Worm (Caenorhabditis elegans) whole organism, L3 larva: ENCODE measurements around the gene F49E11.7.

Experiments used
- ZK546.5 ChIP-seq: sonication (generic microtip); optimal IDR thresholded peaks from 2 replicates; lab custom pipeline; 2017; ENCODE audit warnings: missing biosample characterization, missing genetic modification characterization
- aly-2 ChIP-seq: fragments of 150-350 bp; optimal IDR thresholded peaks from 2 replicates; lab custom pipeline; 2014; ENCODE audit warnings: missing biosample characterization, missing genetic modification characterization
- ama-1 ChIP-seq: fragments of 150-350 bp; optimal IDR thresholded peaks from 2 replicates; lab custom pipeline; 2018
- ceh-16 ChIP-seq: sonication (generic microtip); optimal IDR thresholded peaks from 2 replicates; lab custom pipeline; 2017; ENCODE audit warnings: missing biosample characterization, missing genetic modification characterization
- ceh-28 ChIP-seq: fragments of 150-350 bp; optimal IDR thresholded peaks from 2 replicates; lab custom pipeline; 2014; ENCODE audit warnings: missing biosample characterization, missing genetic modification reagents, missing genetic modification characterization
- ceh-82 ChIP-seq: fragments of 150-350 bp; optimal IDR thresholded peaks from 2 replicates; lab custom pipeline; 2014; ENCODE audit warnings: missing biosample characterization, missing genetic modification characterization
- ceh-9 ChIP-seq: sonication (generic microtip); optimal IDR thresholded peaks from 2 replicates; lab custom pipeline; 2018; ENCODE audit warnings: missing biosample characterization, missing genetic modification characterization
- daf-12 ChIP-seq: fragments of 150-350 bp; optimal IDR thresholded peaks from 2 replicates; lab custom pipeline; 2014; ENCODE audit warnings: missing biosample characterization, missing genetic modification reagents, missing genetic modification characterization
- elt-1 ChIP-seq: fragments of 150-350 bp; optimal IDR thresholded peaks from 2 replicates; lab custom pipeline; 2014; ENCODE audit warnings: missing biosample characterization, missing genetic modification characterization
- elt-2 ChIP-seq: sonication (generic microtip); optimal IDR thresholded peaks from 2 replicates; lab custom pipeline; 2016; ENCODE audit warnings: missing genetic modification reagents, mild to moderate bottlenecking, missing genetic modification characterization, missing compliant biosample characterization
- elt-3 ChIP-seq, 3 experiments: fragments of 150-350 bp in 1 of 3; sonication (generic microtip) in 2 of 3; optimal IDR thresholded peaks; 2 replicates in 2 of 3; 4 replicates in 1 of 3; lab custom pipeline; 2014 to 2017; ENCODE audit warnings: missing biosample characterization in 3 of 3, missing genetic modification characterization in 3 of 3
- fkh-10 ChIP-seq: sonication (generic microtip); optimal IDR thresholded peaks from 2 replicates; lab custom pipeline; 2017; ENCODE audit warnings: missing biosample characterization, missing genetic modification reagents, missing genetic modification characterization
- fkh-2 ChIP-seq: fragments of 150-350 bp; optimal IDR thresholded peaks from 2 replicates; lab custom pipeline; 2014; ENCODE audit warnings: missing biosample characterization, missing genetic modification reagents, missing genetic modification characterization
- fos-1 ChIP-seq: fragments of 150-350 bp; optimal IDR thresholded peaks from 2 replicates; lab custom pipeline; 2014; ENCODE audit warnings: missing biosample characterization, missing genetic modification characterization
- jun-1 ChIP-seq: fragments of 150-350 bp; optimal IDR thresholded peaks from 2 replicates; lab custom pipeline; 2014; ENCODE audit warnings: missing biosample characterization, missing genetic modification reagents, missing genetic modification characterization
- lin-15B ChIP-seq: fragments of 150-350 bp; optimal IDR thresholded peaks from 2 replicates; lab custom pipeline; 2014; ENCODE audit warnings: missing biosample characterization, missing genetic modification characterization
- lin-39 ChIP-seq: fragments of 150-350 bp; optimal IDR thresholded peaks from 2 replicates; lab custom pipeline; 2018; ENCODE audit warnings: missing biosample characterization, missing genetic modification reagents, missing genetic modification characterization
- mdl-1 ChIP-seq: fragments of 150-350 bp; optimal IDR thresholded peaks from 2 replicates; lab custom pipeline; 2014; ENCODE audit warnings: missing biosample characterization, missing genetic modification characterization
- mml-1 ChIP-seq: fragments of 150-350 bp; sonication (generic microtip); optimal IDR thresholded peaks from 3 replicates; lab custom pipeline; 2014; ENCODE audit warnings: missing biosample characterization, missing genetic modification characterization
- nfya-1 ChIP-seq: sonication (generic microtip); optimal IDR thresholded peaks from 2 replicates; lab custom pipeline; 2017; ENCODE audit warnings: missing genetic modification characterization, mild to moderate bottlenecking, missing compliant biosample characterization, antibody characterized with exemption, moderate library complexity; ENCODE audit not compliant: insufficient read depth
- nhr-12 ChIP-seq: fragments of 150-350 bp; optimal IDR thresholded peaks from 2 replicates; lab custom pipeline; 2014; ENCODE audit warnings: missing biosample characterization, missing genetic modification characterization
- nhr-23 ChIP-seq: fragments of 150-350 bp; optimal IDR thresholded peaks from 2 replicates; lab custom pipeline; 2014; ENCODE audit warnings: missing biosample characterization, missing genetic modification reagents, missing genetic modification characterization
- nhr-237 ChIP-seq: fragments of 150-350 bp; optimal IDR thresholded peaks from 2 replicates; lab custom pipeline; 2014; ENCODE audit warnings: missing biosample characterization, missing genetic modification characterization
- nhr-25 ChIP-seq: sonication (generic microtip); optimal IDR thresholded peaks from 2 replicates; lab custom pipeline; 2017; ENCODE audit warnings: missing biosample characterization, missing genetic modification characterization
- nhr-67 ChIP-seq: fragments of 150-350 bp; optimal IDR thresholded peaks from 2 replicates; lab custom pipeline; 2014; ENCODE audit warnings: missing biosample characterization, missing genetic modification characterization
- nhr-76 ChIP-seq: fragments of 150-350 bp; sonication (generic microtip); optimal IDR thresholded peaks from 5 replicates; lab custom pipeline; 2014; ENCODE audit warnings: missing biosample characterization, missing genetic modification characterization
- nhr-77 ChIP-seq: fragments of 150-350 bp; optimal IDR thresholded peaks from 2 replicates; lab custom pipeline; 2014; ENCODE audit warnings: missing biosample characterization, missing genetic modification characterization
- pha-4 ChIP-seq: fragments of 150-350 bp; optimal IDR thresholded peaks from 2 replicates; lab custom pipeline; 2014; ENCODE audit warnings: missing biosample characterization, missing genetic modification reagents, missing genetic modification characterization
- pqm-1 ChIP-seq: fragments of 150-350 bp; optimal IDR thresholded peaks from 2 replicates; lab custom pipeline; 2017; ENCODE audit warnings: missing biosample characterization, missing genetic modification characterization, inconsistent platforms
- sea-2 ChIP-seq: fragments of 150-350 bp; sonication (generic microtip); optimal IDR thresholded peaks from 4 replicates; lab custom pipeline; 2014; ENCODE audit warnings: missing biosample characterization, missing genetic modification reagents, missing genetic modification characterization
- skn-1 ChIP-seq: fragments of 150-350 bp; optimal IDR thresholded peaks from 2 replicates; lab custom pipeline; 2014; ENCODE audit warnings: missing biosample characterization, missing genetic modification characterization
- tbx-2 ChIP-seq: sonication (generic microtip); optimal IDR thresholded peaks from 2 replicates; lab custom pipeline; 2016; ENCODE audit warnings: mild to moderate bottlenecking, missing genetic modification characterization, missing compliant biosample characterization
- unc-62 ChIP-seq: fragments of 150-350 bp; sonication (generic microtip); optimal IDR thresholded peaks from 4 replicates; lab custom pipeline; 2014; ENCODE audit warnings: missing biosample characterization, missing genetic modification reagents, missing genetic modification characterization
- zag-1 ChIP-seq: fragments of 150-350 bp; optimal IDR thresholded peaks from 2 replicates; lab custom pipeline; 2014; ENCODE audit warnings: missing biosample characterization, missing genetic modification characterization
- ztf-11 ChIP-seq: fragments of 150-350 bp; optimal IDR thresholded peaks from 2 replicates; lab custom pipeline; 2014; ENCODE audit warnings: missing biosample characterization, missing genetic modification characterization
- ztf-4 ChIP-seq: fragments of 150-350 bp; optimal IDR thresholded peaks from 2 replicates; lab custom pipeline; 2014; ENCODE audit warnings: missing biosample characterization, missing genetic modification characterization

F49E11.7 gene

DNA sequence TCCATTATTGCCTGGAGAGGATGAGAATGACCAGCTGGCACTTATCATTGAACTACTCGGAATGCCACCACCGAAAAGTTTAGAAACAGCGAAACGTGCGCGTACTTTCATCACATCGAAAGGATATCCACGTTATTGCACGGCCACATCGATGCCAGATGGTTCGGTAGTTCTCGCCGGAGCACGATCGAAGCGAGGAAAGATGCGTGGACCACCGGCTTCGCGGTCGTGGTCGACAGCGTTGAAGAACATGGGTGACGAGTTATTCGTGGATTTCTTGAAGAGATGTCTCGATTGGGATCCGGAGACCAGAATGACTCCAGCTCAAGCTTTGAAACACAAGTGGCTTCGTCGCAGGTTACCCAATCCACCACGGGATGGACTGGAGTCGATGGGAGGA, 19.2 kb upstream of the F49E11.7 start:
- TF ChIP-seq nhr-25 = no peak
- no peak for TF ChIP-seq skn-1 (tag; lab: Kevin White, UChicago)
- TF ChIP-seq nhr-76 (tag; lab: Kevin White, UChicago) = no peak
- TF ChIP-seq ztf-11 (tag; lab: Kevin White, UChicago) = no peak
- no peak for TF ChIP-seq unc-62
- TF ChIP-seq nhr-12 (tag; lab: Kevin White, UChicago) = no peak
- TF ChIP-seq nhr-23 (tag; lab: Kevin White, UChicago) = no peak
- no peak for TF ChIP-seq lin-15B (tag; lab: Kevin White, UChicago)
- TF ChIP-seq elt-2 (tag; lab: Kevin White, UChicago) = no peak
- no peak for TF ChIP-seq nhr-77 (tag; lab: Kevin White, UChicago)
- no peak for TF ChIP-seq mdl-1 (tag; lab: Kevin White, UChicago)
- no peak for TF ChIP-seq ceh-16
- TF ChIP-seq ceh-9 (tag; lab: Kevin White, UChicago) = no peak
- no peak for TF ChIP-seq nhr-67 (tag; lab: Kevin White, UChicago)
- no peak for TF ChIP-seq zag-1 (tag; lab: Kevin White, UChicago)
- TF ChIP-seq ZK546.5 (tag; lab: Kevin White, UChicago) = no peak
- no peak for TF ChIP-seq aly-2 (tag; lab: Kevin White, UChicago)
- TF ChIP-seq lin-39 (tag; lab: Kevin White, UChicago) = no peak
- TF ChIP-seq fkh-2 = no peak

- peak; percentile 25 for TF ChIP-seq ama-1 (lab: Kevin White, UChicago)
- TF ChIP-seq nfya-1 (tag; lab: Kevin White, UChicago) = no peak
- TF ChIP-seq ceh-28 (tag; lab: Kevin White, UChicago) = no peak
- TF ChIP-seq pha-4 (tag; lab: Kevin White, UChicago) = no peak
- TF ChIP-seq, all 47 proteins: peak for 1
Observed at ce11 chrIV:13035302-13035701, 17.4 kb upstream of the F49E11.7 start.

DNA sequence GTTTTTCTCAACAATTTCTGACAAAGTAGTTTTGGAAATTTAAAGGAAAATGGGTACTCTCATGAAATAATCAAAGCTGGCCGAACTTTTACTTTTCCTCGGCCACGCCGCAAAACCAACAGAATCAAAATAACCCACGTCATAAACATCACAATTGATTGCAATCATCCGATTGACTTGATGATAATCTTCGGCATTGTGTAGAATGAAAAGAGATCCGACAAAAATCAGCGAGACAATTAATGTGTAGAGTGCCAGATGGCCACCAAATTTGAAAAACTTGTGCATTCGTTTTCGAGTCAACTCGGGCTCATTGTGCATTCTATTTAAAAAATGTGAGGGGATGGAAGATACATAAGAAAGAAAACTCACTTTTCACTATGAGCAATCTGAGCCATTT, 15.8 kb upstream of the F49E11.7 start:
- no peak for TF ChIP-seq daf-12 (tag; lab: Kevin White, UChicago)
- TF ChIP-seq mml-1 (tag; lab: Kevin White, UChicago) = no peak
- TF ChIP-seq ceh-16 = no peak
- no peak for TF ChIP-seq nhr-237 (tag; lab: Kevin White, UChicago)
- TF ChIP-seq lin-15B (tag; lab: Kevin White, UChicago) = no peak
- no peak for TF ChIP-seq fkh-10 (GFP tag; lab: Kevin White, UChicago)
- no peak for TF ChIP-seq nhr-12 (tag; lab: Kevin White, UChicago)
- no peak for TF ChIP-seq nhr-23 (tag; lab: Kevin White, UChicago)
- no peak for TF ChIP-seq ztf-4 (tag; lab: Kevin White, UChicago)
- TF ChIP-seq pqm-1 (tag; lab: Kevin White, UChicago) = no peak
- no peak for TF ChIP-seq elt-3 (tag; optimal IDR thresholded peaks at IDR 0.05; lab: Kevin White, UChicago)
- TF ChIP-seq elt-1 = no peak

- TF ChIP-seq nhr-23 (tag; lab: Kevin White, UChicago) (no peak), nhr-67 (tag; lab: Kevin White, UChicago) (no peak), elt-1 (no peak), elt-3 (tag; optimal IDR thresholded peaks at IDR 0.05; lab: Kevin White, UChicago) (no peak), ceh-9 (tag; lab: Kevin White, UChicago) (no peak), sea-2 (GFP tag; lab: Kevin White, UChicago) (no peak), jun-1 (tag; lab: Kevin White, UChicago) (no peak), ZK546.5 (tag; lab: Kevin White, UChicago) (no peak), ceh-82 (no peak), ztf-4 (tag; lab: Kevin White, UChicago) (no peak), unc-62 (no peak), mdl-1 (tag; lab: Kevin White, UChicago) (no peak), daf-12 (tag; lab: Kevin White, UChicago) (no peak), fos-1 (tag; lab: Kevin White, UChicago) (no peak), tbx-2 (tag; lab: Kevin White, UChicago) (no peak), aly-2 (tag; lab: Kevin White, UChicago) (no peak), elt-2 (tag; lab: Kevin White, UChicago) (no peak), ceh-28 (tag; lab: Kevin White, UChicago) (no peak)
Observed at ce11 chrIV:13038888-13039287, 13.8 kb upstream of the F49E11.7 start, which contains the start of gene F49E11.2. F49E11.2 (minus strand) TSS chrIV:13038988.
